Fruit fly (Drosophila melanogaster): ENCODE measurements around the gene Atg8a.

DNA sequence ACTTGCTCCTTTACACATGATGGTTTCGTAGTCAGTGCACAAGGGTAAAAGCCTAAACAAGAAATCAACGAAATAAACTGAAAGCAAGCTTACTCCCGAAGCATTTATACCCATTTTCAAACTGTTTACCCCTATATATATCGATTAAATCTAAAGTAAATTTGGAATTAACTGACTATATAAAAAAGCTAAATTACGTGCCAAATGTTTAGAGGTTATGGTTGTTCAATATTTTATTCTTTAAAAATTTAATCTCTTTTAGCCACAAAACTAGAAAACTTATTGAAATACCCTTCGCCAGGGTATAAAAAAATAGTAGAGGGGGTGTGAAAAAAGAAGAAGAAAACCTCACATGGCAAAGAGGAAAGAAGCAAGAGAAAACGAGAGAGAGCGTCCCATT, 36.3 kb downstream of the Atg8a start:
- peak; percentile 41 for TF ChIP-seq pdm3 (GFP tag; optimal IDR thresholded peaks at IDR 0.05)
- TF ChIP-seq Eip78C (GFP tag): peak; percentile 81
- peak; percentile 58 for TF ChIP-seq Ets96B (tag; optimal IDR thresholded peaks at IDR 0.05)
- no peak for TF ChIP-seq eg (GFP tag; IDR thresholded peaks at IDR 0.05)
- TF ChIP-seq svp (GFP tag): peak; percentile 54
- peak; percentile 30 for TF ChIP-seq CG3919 (GFP tag; optimal IDR thresholded peaks at IDR 0.05)
- peak; percentile 43 for TF ChIP-seq CG10631 (GFP tag; optimal IDR thresholded peaks at IDR 0.05)
